Fruit fly (Drosophila melanogaster): ENCODE measurements around the gene CG44774.
A peak's percentile ranks its signal among the peaks of the same experiment; 100 is the strongest.

CG44774 gene

dm6 chrX:4938986-4939385 lies 1.1 kb upstream of the CG44774 start, which contains the start of gene Ptp4E (continued):
- TF ChIP-seq Mad (GFP tag; optimal IDR thresholded peaks at IDR 0.05) = no peak
- no peak for TF ChIP-seq CG12219 (GFP tag; optimal IDR thresholded peaks at IDR 0.05)
- TF ChIP-seq CG8290 (GFP tag; optimal IDR thresholded peaks at IDR 0.05) = no peak
- TF ChIP-seq CG8290 (tag; optimal IDR thresholded peaks at IDR 0.05) = peak; percentile 2 to 13
- no peak for TF ChIP-seq Bteb2 (GFP tag; optimal IDR thresholded peaks at IDR 0.05)
- no peak for TF ChIP-seq ap (GFP tag; IDR thresholded peaks at IDR 0.05)
- peak; percentile 47 for TF ChIP-seq nom (GFP tag; optimal IDR thresholded peaks at IDR 0.05)
- TF ChIP-seq CG12391 (tag; optimal IDR thresholded peaks at IDR 0.05) = no peak
- TF ChIP-seq gem (tag; optimal IDR thresholded peaks at IDR 0.05) = no peak
- no peak for TF ChIP-seq sob (GFP tag; IDR thresholded peaks at IDR 0.05)
- peak; percentile 12 for TF ChIP-seq CG2712 (tag; optimal IDR thresholded peaks at IDR 0.05)
- no peak for TF ChIP-seq slp2 (GFP tag; optimal IDR thresholded peaks at IDR 0.05)
- TF ChIP-seq CG13775 (GFP tag; optimal IDR thresholded peaks at IDR 0.05) = no peak
- no peak for TF ChIP-seq CG7786 (GFP tag; optimal IDR thresholded peaks at IDR 0.05)
- TF ChIP-seq Dek (tag; optimal IDR thresholded peaks at IDR 0.05) = no peak
- no peak for TF ChIP-seq CG14667 (GFP tag; IDR thresholded peaks at IDR 0.05)
- peak; percentile 42 for TF ChIP-seq CG9797 (GFP tag; optimal IDR thresholded peaks at IDR 0.05)
- TF ChIP-seq luna (GFP tag; optimal IDR thresholded peaks at IDR 0.05) = no peak
- no peak for TF ChIP-seq CG6689 (GFP tag; IDR thresholded peaks at IDR 0.05)
- no peak for TF ChIP-seq slou (GFP tag; optimal IDR thresholded peaks at IDR 0.05)
- no peak for TF ChIP-seq CG9817 (tag; optimal IDR thresholded peaks at IDR 0.05)
- peak in 1 of 2 experiments; percentile 3 for TF ChIP-seq Eip74EF (GFP tag; optimal IDR thresholded peaks at IDR 0.05)
- TF ChIP-seq CG18764 (GFP tag; optimal IDR thresholded peaks at IDR 0.05) = no peak
- peak; percentile 34 for TF ChIP-seq CG33213 (GFP tag; optimal IDR thresholded peaks at IDR 0.05)
- no peak for TF ChIP-seq gsb (GFP tag; IDR thresholded peaks at IDR 0.05)
- TF ChIP-seq ATbp (GFP tag; optimal IDR thresholded peaks at IDR 0.05) = no peak
- TF ChIP-seq CG18011 (GFP tag; optimal IDR thresholded peaks at IDR 0.05) = no peak
- TF ChIP-seq gsb-n (tag; optimal IDR thresholded peaks at IDR 0.05) = no peak
- TF ChIP-seq fd102C (GFP tag; optimal IDR thresholded peaks at IDR 0.05) = no peak
- no peak for TF ChIP-seq bbx (GFP tag; IDR thresholded peaks at IDR 0.05; ENCODE audit: partially characterized antibody)
- peak; percentile 36; the same call in 2 of the 3 replicates for TF ChIP-seq row (GFP tag; IDR thresholded peaks at IDR 0.05)
- no peak for TF ChIP-seq al (GFP tag; IDR thresholded peaks at IDR 0.05)
- TF ChIP-seq amos (GFP tag; IDR thresholded peaks at IDR 0.05; ENCODE audit: partially characterized antibody) = peak; percentile 38; the same call in 1 of the 2 replicates
- no peak for TF ChIP-seq lola (GFP tag; optimal IDR thresholded peaks at IDR 0.05)
- no peak for TF ChIP-seq Six4 (GFP tag; optimal IDR thresholded peaks at IDR 0.05)
- TF ChIP-seq CG6791 (GFP tag; IDR thresholded peaks at IDR 0.05; ENCODE audit: partially characterized antibody) = no peak
- TF ChIP-seq ranshi (GFP tag; IDR thresholded peaks at IDR 0.05) = no peak
- no peak for TF ChIP-seq CG13287 (GFP tag; IDR thresholded peaks at IDR 0.05; ENCODE audit: partially characterized antibody)
- no peak for TF ChIP-seq lbe (GFP tag; optimal IDR thresholded peaks at IDR 0.05)
- TF ChIP-seq Hr3 (GFP tag; optimal IDR thresholded peaks at IDR 0.05) = no peak
- no peak for TF ChIP-seq CG4820 (GFP tag; optimal IDR thresholded peaks at IDR 0.05)
- no peak for TF ChIP-seq CG9215 (GFP tag; IDR thresholded peaks at IDR 0.05)
- TF ChIP-seq Ptx1 (GFP tag; IDR thresholded peaks at IDR 0.05) = no peak
- TF ChIP-seq z (GFP tag; IDR thresholded peaks at IDR 0.05) = no peak
- no peak for TF ChIP-seq MBD-R2 (GFP tag; IDR thresholded peaks at IDR 0.05)
- TF ChIP-seq usp (GFP tag; optimal IDR thresholded peaks at IDR 0.05) = no peak
- no peak for TF ChIP-seq CG11085 (GFP tag; IDR thresholded peaks at IDR 0.05)
- TF ChIP-seq Ravus (GFP tag; IDR thresholded peaks at IDR 0.05) = no peak
- TF ChIP-seq Fer2 (tag; optimal IDR thresholded peaks at IDR 0.05) = no peak
- no peak for TF ChIP-seq zen2 (GFP tag; IDR thresholded peaks at IDR 0.05; ENCODE audit: partially characterized antibody)
- TF ChIP-seq ac (GFP tag; optimal IDR thresholded peaks at IDR 0.05) = no peak
- TF ChIP-seq HmgZ (tag; optimal IDR thresholded peaks at IDR 0.05) = no peak
